Worm (Caenorhabditis elegans): Measurements from ENCODE around the gene T05B9.1.
A peak's percentile ranks its signal among the peaks of the same experiment; 100 is the strongest.

Gene T05B9.1

ce11 chrII:11290109-11290784 lies 29.3 kb upstream of the T05B9.1 start, which contains the start of gene C47G2.3 (continued):
- no peak for TF ChIP-seq fkh-10 (GFP tag; optimal IDR thresholded peaks at IDR 0.05)
- peak; percentile 31 for TF ChIP-seq fkh-4 (tag; optimal IDR thresholded peaks at IDR 0.05; ENCODE audit: borderline replicate concordance)
- no peak for TF ChIP-seq mef-2 (tag; optimal IDR thresholded peaks at IDR 0.05)
- peak; percentile 26 for TF ChIP-seq elt-2 (tag; optimal IDR thresholded peaks at IDR 0.05)
- no peak for TF ChIP-seq lin-15B (tag; optimal IDR thresholded peaks at IDR 0.05)
- no peak for TF ChIP-seq fos-1 (tag; optimal IDR thresholded peaks at IDR 0.05)
- TF ChIP-seq mdl-1 (tag; optimal IDR thresholded peaks at IDR 0.05) = no peak
- TF ChIP-seq nhr-77 (tag; optimal IDR thresholded peaks at IDR 0.05) = no peak
- TF ChIP-seq dsc-1 (tag; optimal IDR thresholded peaks at IDR 0.05) = peak; percentile 59
- TF ChIP-seq skn-1 (tag; optimal IDR thresholded peaks at IDR 0.05) = peak; percentile 30
- TF ChIP-seq nhr-84 (tag; optimal IDR thresholded peaks at IDR 0.05) = no peak
- peak; percentile 47 for TF ChIP-seq irx-1 (tag; optimal IDR thresholded peaks at IDR 0.05)
- TF ChIP-seq mep-1 (tag; optimal IDR thresholded peaks at IDR 0.05) = peak; percentile 4
- TF ChIP-seq unc-130 (tag; optimal IDR thresholded peaks at IDR 0.05) = peak; percentile 87
- TF ChIP-seq rnt-1 (tag; optimal IDR thresholded peaks at IDR 0.05) = peak; percentile 85
- TF ChIP-seq nhr-12 (tag; optimal IDR thresholded peaks at IDR 0.05) = no peak
- TF ChIP-seq pqm-1 (tag; optimal IDR thresholded peaks at IDR 0.05) = no peak

DNA sequence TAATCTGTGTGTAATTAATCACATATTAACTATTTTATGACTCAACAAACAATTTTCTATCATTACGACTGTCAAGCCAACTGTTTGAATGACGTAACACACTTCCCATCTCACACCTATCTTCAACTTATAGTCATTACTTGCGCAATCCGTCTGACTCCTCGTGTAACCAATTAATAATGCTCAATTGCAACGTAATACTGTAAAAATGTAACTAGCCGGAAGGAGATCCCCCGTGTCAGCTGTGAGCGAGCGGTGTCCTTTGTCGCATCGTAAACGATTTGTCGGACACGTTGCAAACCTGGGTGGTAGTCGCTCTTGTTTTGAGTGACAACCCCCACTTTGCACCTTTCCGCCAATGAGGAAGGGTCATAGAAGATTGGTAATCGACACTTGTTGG lies 27.2 kb upstream of the T05B9.1 start:
- TF ChIP-seq efl-1 (optimal IDR thresholded peaks at IDR 0.05) (no peak), efl-1 (GFP tag; optimal IDR thresholded peaks at IDR 0.05 in 1 of 2) (peak in 1 of 2 experiments; percentile 56), lin-39 (tag; optimal IDR thresholded peaks at IDR 0.05) (no peak)

ce11 chrII:11286445-11286844 lies 25.5 kb upstream of the T05B9.1 start:
- no peak for TF ChIP-seq swsn-7 (tag; optimal IDR thresholded peaks at IDR 0.05)
- peak; percentile 59 for TF ChIP-seq nhr-85 (tag)
- TF ChIP-seq unc-130 (tag; optimal IDR thresholded peaks at IDR 0.05) = peak; percentile 59
- peak; percentile 42 for TF ChIP-seq lin-14 (GFP tag; optimal IDR thresholded peaks at IDR 0.05)
- TF ChIP-seq irx-1 (tag; optimal IDR thresholded peaks at IDR 0.05) = no peak
- peak; percentile 59 for TF ChIP-seq blmp-1 (tag; optimal IDR thresholded peaks at IDR 0.05)
- TF ChIP-seq nhr-90 (tag; optimal IDR thresholded peaks at IDR 0.05; ENCODE audit: poor library complexity) = no peak
- no peak for TF ChIP-seq mef-2 (tag; optimal IDR thresholded peaks at IDR 0.05)
- peak; percentile 47 for TF ChIP-seq tbx-2 (tag; optimal IDR thresholded peaks at IDR 0.05)

- peak; percentile 25 for TF ChIP-seq elt-2 (tag; optimal IDR thresholded peaks at IDR 0.05)
- no peak for TF ChIP-seq pqm-1 (tag; optimal IDR thresholded peaks at IDR 0.05)
- TF ChIP-seq rnt-1 (tag; optimal IDR thresholded peaks at IDR 0.05) = no peak
These were observed 24.4 kb upstream of the T05B9.1 start for ce11 chrII:11285282-11285933.

DNA sequence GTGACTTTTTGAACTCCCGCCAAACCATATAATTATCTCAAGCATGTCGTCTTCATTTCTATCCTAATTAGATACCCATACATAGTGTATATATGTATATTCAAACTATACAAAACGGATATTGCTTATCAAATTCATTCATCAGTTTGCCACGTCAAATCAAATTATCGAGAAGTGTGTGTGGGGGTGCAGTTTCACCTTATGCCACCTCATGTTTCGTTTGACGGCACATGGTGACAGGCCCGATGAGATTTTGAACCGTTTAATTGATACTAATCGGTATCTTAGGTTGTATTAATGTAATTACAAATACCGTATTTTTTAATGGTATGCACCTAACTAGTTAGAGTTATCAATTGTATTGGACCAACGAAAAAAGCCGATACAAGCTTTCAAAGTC lies 23.7 kb upstream of the T05B9.1 start:
- TF ChIP-seq lin-14 (GFP tag; optimal IDR thresholded peaks at IDR 0.05) (peak; percentile 13), skn-1 (tag; optimal IDR thresholded peaks at IDR 0.05) (no peak), nhr-28 (tag; optimal IDR thresholded peaks at IDR 0.05) (no peak), tbx-2 (tag; optimal IDR thresholded peaks at IDR 0.05) (peak; percentile 17), unc-130 (tag; optimal IDR thresholded peaks at IDR 0.05) (peak; percentile 96), elt-3 (tag; optimal IDR thresholded peaks at IDR 0.05) (no peak), nhr-85 (tag) (peak; percentile 51)

DNA sequence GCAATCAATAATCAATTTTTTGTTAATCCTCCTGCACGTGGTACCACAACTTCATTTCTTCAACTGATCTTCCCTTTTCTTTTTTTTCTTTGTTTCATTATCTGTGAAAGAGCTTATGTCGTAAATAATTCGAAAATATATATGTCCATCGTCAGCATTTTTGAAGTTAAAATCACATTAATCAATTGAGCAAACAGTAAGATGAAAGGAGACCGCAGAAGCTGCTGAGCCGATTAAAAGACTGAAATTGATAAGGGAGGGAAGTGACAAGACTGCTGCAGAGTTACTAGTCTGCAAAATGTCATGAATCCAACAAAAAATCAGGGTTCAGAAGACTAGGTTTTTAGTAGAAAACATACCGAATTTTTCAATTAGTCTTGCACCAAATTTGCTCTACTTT lies 22.8 kb upstream of the T05B9.1 start:
- peak; percentile 42 for TF ChIP-seq elt-2 (tag; optimal IDR thresholded peaks at IDR 0.05)
- no peak for TF ChIP-seq unc-130 (tag; optimal IDR thresholded peaks at IDR 0.05)
- peak; percentile 40 for TF ChIP-seq nhr-85 (tag)
- TF ChIP-seq egl-13 (tag; optimal IDR thresholded peaks at IDR 0.05) = no peak

All from whole organism, L1 larva.